Fruit fly (Drosophila melanogaster) whole organism: Measurements from ENCODE around the gene CG6138.

Experiments
- CG8478 ChIP-seq: fragments of >200 bp; optimal IDR thresholded peaks from 2 replicates; lab custom pipeline; 2018; ENCODE audit warnings: inconsistent platforms
- Dll ChIP-seq: fragments of >200 bp; optimal IDR thresholded peaks from 2 replicates; lab custom pipeline; 2017
- EcR ChIP-seq, 2 experiments: fragments of >200 bp; optimal IDR thresholded peaks; 2 replicates each; lab custom pipeline; 2017; ENCODE audit warnings: missing biosample characterization in 2 of 2, missing genetic modification characterization in 2 of 2, missing genetic modification reagents in 2 of 2
- pan ChIP-seq: fragments of >200 bp; optimal IDR thresholded peaks from 2 replicates; lab custom pipeline; 2017
- psq ChIP-seq: fragments of >200 bp; optimal IDR thresholded peaks from 2 replicates; lab custom pipeline; 2017
- usp ChIP-seq: fragments of >200 bp; optimal IDR thresholded peaks from 2 replicates; lab custom pipeline; 2017; ENCODE audit warnings: missing biosample characterization, missing genetic modification characterization, mixed read lengths

dm6 chr2L:10581602-10582001 lies 14.5 kb downstream of the CG6138 start, which contains the start of gene CG34161:
- no peak for TF ChIP-seq psq
- TF ChIP-seq Dll (lab: Kevin White, UChicago) = no peak
- no peak for TF ChIP-seq usp
- no peak for TF ChIP-seq pan (lab: Kevin White, UChicago)
- no peak for TF ChIP-seq EcR (GFP tag; optimal IDR thresholded peaks at IDR 0.05; lab: Kevin White, UChicago)
- no peak for TF ChIP-seq CG8478 (lab: Kevin White, UChicago)
